Fruit fly (Drosophila melanogaster) whole organism, wandering third instar larva: ENCODE results near the gene CG6966.
A peak's percentile ranks its signal among the peaks of the same experiment; 100 is the strongest.

Experiments used
- Abd-B ChIP-seq: fragments of >200 bp; optimal IDR thresholded peaks from 2 replicates; lab custom pipeline; 2017; ENCODE audit warnings: missing biosample characterization, missing genetic modification characterization
- CG32264 ChIP-seq: fragments of 200-800 bp; sonication (Bioruptor generic); optimal IDR thresholded peaks from 2 replicates; lab custom pipeline; 2016; ENCODE audit warnings: missing biosample characterization, missing genetic modification characterization
- CG9705 ChIP-seq: fragments of 200-800 bp; sonication (Bioruptor generic); optimal IDR thresholded peaks from 2 replicates; lab custom pipeline; 2018; ENCODE audit warnings: missing biosample characterization, mild to moderate bottlenecking, missing genetic modification characterization
- CrebA ChIP-seq: fragments of 200-800 bp; sonication (Bioruptor generic); optimal IDR thresholded peaks from 2 replicates; lab custom pipeline; 2016; ENCODE audit warnings: missing biosample characterization, mild to moderate bottlenecking, missing genetic modification characterization, borderline replicate concordance
- Dfd ChIP-seq: fragments of >200 bp; optimal IDR thresholded peaks from 2 replicates; lab custom pipeline; 2017; ENCODE audit warnings: missing biosample characterization, missing genetic modification characterization
- Dif ChIP-seq: fragments of 200-275, 200-300 bp; sonication (Bioruptor generic); optimal IDR thresholded peaks from 2 replicates; lab custom pipeline; 2018; ENCODE audit warnings: missing biosample characterization, missing genetic modification characterization; ENCODE audit not compliant: partially characterized antibody
- GATAd ChIP-seq: sonication (Bioruptor generic); optimal IDR thresholded peaks from 2 replicates; lab custom pipeline; 2016; ENCODE audit warnings: missing biosample characterization, missing genetic modification characterization
- HLH106 ChIP-seq: fragments of 200-800 bp; optimal IDR thresholded peaks from 3 replicates; lab custom pipeline; 2019; ENCODE audit warnings: missing biosample characterization, mild to moderate bottlenecking, missing genetic modification characterization, moderate library complexity
- Hnf4 ChIP-seq: fragments of 200-800 bp; sonication (Bioruptor generic); optimal IDR thresholded peaks from 2 replicates; lab custom pipeline; 2016; ENCODE audit warnings: missing biosample characterization, mild to moderate bottlenecking, missing genetic modification characterization
- Hr78 ChIP-seq: fragments of >200 bp; optimal IDR thresholded peaks from 2 replicates; lab custom pipeline; 2017; ENCODE audit warnings: missing biosample characterization, missing genetic modification characterization
- Hr83 ChIP-seq: fragments of 200-300 bp; sonication (Bioruptor generic); optimal IDR thresholded peaks from 2 replicates; lab custom pipeline; 2016; ENCODE audit warnings: missing biosample characterization, mild to moderate bottlenecking, missing genetic modification characterization, moderate library complexity; ENCODE audit not compliant: poor library complexity, severe bottlenecking
- Jra ChIP-seq: sonication (Bioruptor generic); optimal IDR thresholded peaks from 2 replicates; lab custom pipeline; 2016; ENCODE audit warnings: missing biosample characterization, missing genetic modification characterization
- Mio ChIP-seq: sonication (Bioruptor generic); optimal IDR thresholded peaks from 2 replicates; lab custom pipeline; 2016; ENCODE audit warnings: missing biosample characterization, missing genetic modification characterization
- Myc ChIP-seq: fragments of >200 bp; optimal IDR thresholded peaks from 2 replicates; lab custom pipeline; 2017
- N ChIP-seq: fragments of >200 bp; optimal IDR thresholded peaks from 2 replicates; lab custom pipeline; 2018; ENCODE audit warnings: missing biosample characterization, missing external identifiers, missing genetic modification characterization
- OdsH ChIP-seq: fragments of 200-800 bp; sonication (Bioruptor generic); optimal IDR thresholded peaks from 2 replicates; lab custom pipeline; 2016; ENCODE audit warnings: missing biosample characterization, mild to moderate bottlenecking, missing genetic modification characterization
- Rel ChIP-seq, 2 experiments: fragments of 200-800 bp; sonication (Bioruptor generic) in 1 of 2; optimal IDR thresholded peaks; 2 replicates in 1 of 2; 3 replicates in 1 of 2; lab custom pipeline; 2016 to 2019; ENCODE audit warnings: mild to moderate bottlenecking in 2 of 2, missing biosample characterization in 2 of 2, missing genetic modification characterization in 2 of 2, moderate library complexity in 1 of 2
- Sp1 ChIP-seq: fragments of 200-800 bp; sonication (Bioruptor generic); optimal IDR thresholded peaks from 3 replicates; lab custom pipeline; 2019; ENCODE audit warnings: missing biosample characterization, mild to moderate bottlenecking, missing genetic modification characterization, moderate library complexity
- Vsx2 ChIP-seq: fragments of 200-300, 225-300 bp; sonication (Bioruptor generic); optimal IDR thresholded peaks from 2 replicates; lab custom pipeline; 2018; ENCODE audit warnings: missing biosample characterization, missing genetic modification characterization; ENCODE audit not compliant: partially characterized antibody
- br ChIP-seq: fragments of 200-800 bp; sonication (Bioruptor generic); optimal IDR thresholded peaks from 2 replicates; lab custom pipeline; 2016; ENCODE audit warnings: missing biosample characterization, missing genetic modification characterization
- brk ChIP-seq: fragments of 200-800 bp; sonication (Bioruptor generic); optimal IDR thresholded peaks from 2 replicates; lab custom pipeline; 2016; ENCODE audit warnings: missing biosample characterization, mild to moderate bottlenecking, missing genetic modification characterization
- dl ChIP-seq, 2 experiments: fragments of 175-275, 200-275 bp in 1 of 2; fragments of 200-275 bp in 1 of 2; sonication (Bioruptor generic); optimal IDR thresholded peaks; lab custom pipeline; 2018; ENCODE audit warnings: mild to moderate bottlenecking in 2 of 2, missing biosample characterization in 2 of 2, missing genetic modification characterization in 2 of 2, moderate library complexity in 2 of 2; ENCODE audit not compliant: partially characterized antibody in 2 of 2, insufficient read depth in 1 of 2
- dmrt93B ChIP-seq: fragments of 200-800 bp; sonication (Bioruptor generic); optimal IDR thresholded peaks from 2 replicates; lab custom pipeline; 2018; ENCODE audit warnings: missing biosample characterization, mild to moderate bottlenecking, missing genetic modification characterization
- dsf ChIP-seq: sonication (Bioruptor generic); optimal IDR thresholded peaks from 2 replicates; lab custom pipeline; 2016; ENCODE audit warnings: missing biosample characterization, missing genetic modification characterization, borderline replicate concordance
- ey ChIP-seq: fragments of 200-800 bp; sonication (Bioruptor generic); optimal IDR thresholded peaks from 2 replicates; lab custom pipeline; 2016; ENCODE audit warnings: missing biosample characterization, missing genetic modification characterization
- foxo ChIP-seq, 2 experiments: fragments of 200-800 bp; sonication (Bioruptor generic); optimal IDR thresholded peaks; 2 replicates in 1 of 2; 3 replicates in 1 of 2; lab custom pipeline; 2016 to 2017; ENCODE audit warnings: missing biosample characterization in 2 of 2, missing genetic modification characterization in 2 of 2
- fru ChIP-seq: fragments of 200-800 bp; sonication (Bioruptor generic); optimal IDR thresholded peaks from 3 replicates; lab custom pipeline; 2016; ENCODE audit warnings: missing biosample characterization, mild to moderate bottlenecking, missing genetic modification characterization
- h ChIP-seq: fragments of 200-800 bp; sonication (Bioruptor generic); optimal IDR thresholded peaks from 3 replicates; lab custom pipeline; 2016; ENCODE audit warnings: missing biosample characterization, mild to moderate bottlenecking, missing genetic modification characterization
- jim ChIP-seq: fragments of 175-275, 200-325 bp; sonication (Bioruptor generic); optimal IDR thresholded peaks from 2 replicates; lab custom pipeline; 2016; ENCODE audit warnings: missing biosample characterization, mild to moderate bottlenecking, missing genetic modification characterization
- lola ChIP-seq: fragments of >200 bp; optimal IDR thresholded peaks from 2 replicates; lab custom pipeline; 2017; ENCODE audit warnings: missing biosample characterization, missing genetic modification characterization
- pan ChIP-seq: fragments of >200 bp; optimal IDR thresholded peaks from 2 replicates; lab custom pipeline; 2017
- psq ChIP-seq: fragments of 200-800 bp; sonication (Bioruptor generic); optimal IDR thresholded peaks from 3 replicates; lab custom pipeline; 2017; ENCODE audit warnings: missing biosample characterization, mild to moderate bottlenecking, missing genetic modification characterization, moderate library complexity
- rgr ChIP-seq: fragments of 200-800 bp; sonication (Bioruptor generic); optimal IDR thresholded peaks from 3 replicates; lab custom pipeline; 2016; ENCODE audit warnings: missing biosample characterization, mild to moderate bottlenecking, missing genetic modification characterization
- sage ChIP-seq: fragments of 200-800 bp; sonication (Bioruptor generic); optimal IDR thresholded peaks from 2 replicates; lab custom pipeline; 2016; ENCODE audit warnings: missing biosample characterization, mild to moderate bottlenecking, missing genetic modification characterization
- sv ChIP-seq: fragments of 200-800 bp; sonication (Bioruptor generic); optimal IDR thresholded peaks from 3 replicates; lab custom pipeline; 2016; ENCODE audit warnings: missing biosample characterization, missing genetic modification characterization
- tai ChIP-seq: sonication (Bioruptor generic); optimal IDR thresholded peaks from 2 replicates; lab custom pipeline; 2016; ENCODE audit warnings: missing biosample characterization, missing genetic modification characterization
- usp ChIP-seq: fragments of >200 bp; optimal IDR thresholded peaks from 2 replicates; lab custom pipeline; 2017; ENCODE audit warnings: missing biosample characterization, missing genetic modification characterization
- woc ChIP-seq: sonication (Bioruptor generic); optimal IDR thresholded peaks from 2 replicates; lab custom pipeline; 2016; ENCODE audit warnings: missing biosample characterization, mild to moderate bottlenecking, missing genetic modification characterization

CG6966 gene

DNA sequence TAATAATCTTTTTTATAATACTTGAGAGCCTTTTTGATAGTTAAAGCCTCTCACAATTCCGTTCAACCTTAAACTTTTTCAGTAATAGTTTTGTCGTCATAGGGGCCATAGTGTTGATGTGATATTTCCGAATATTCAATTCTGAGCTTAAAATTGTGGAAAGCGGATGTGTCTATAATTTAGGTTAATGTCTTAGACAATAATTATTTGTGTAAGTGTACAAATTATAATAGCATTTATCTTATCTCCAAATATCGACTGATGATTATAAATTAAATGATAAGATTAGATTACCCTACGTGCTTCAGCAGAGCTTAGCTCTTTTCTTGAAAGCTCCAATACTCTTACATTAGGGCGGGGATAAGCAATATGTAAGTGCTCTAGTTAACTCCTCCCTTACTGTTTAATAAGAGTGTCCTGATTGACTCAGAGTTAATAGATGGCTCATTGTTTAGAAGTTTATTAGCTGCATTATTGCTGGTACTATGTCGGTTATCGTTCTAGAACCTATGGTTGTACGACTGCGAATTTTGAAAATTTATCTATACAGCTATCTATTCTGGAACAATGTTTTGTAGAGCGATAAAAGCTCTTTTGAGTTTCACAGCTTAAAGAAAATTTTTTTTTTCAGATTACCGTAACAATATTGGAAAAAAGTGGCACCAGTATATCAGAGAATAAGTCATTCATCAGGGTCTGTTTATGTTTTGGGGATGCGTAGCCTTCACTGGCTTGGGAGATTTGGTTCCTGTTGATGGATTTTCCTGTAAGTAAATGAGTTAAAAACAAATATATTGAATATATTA is 43.8 kb upstream of the CG6966 start:
- TF ChIP-seq pan (lab: Kevin White, UChicago) (no peak), Jra (GFP tag; lab: Kevin White, UChicago) (no peak), Abd-B (GFP tag; lab: Kevin White, UChicago) (no peak), usp (GFP tag; lab: Kevin White, UChicago) (no peak), dsf (no peak), Dfd (GFP tag; lab: Kevin White, UChicago) (no peak), foxo (GFP tag; optimal IDR thresholded peaks at IDR 0.05; lab: Kevin White, UChicago) (peak in 1 of 2 experiments; percentile 31), woc (GFP tag; lab: Kevin White, UChicago) (no peak), dl (GFP tag; optimal IDR thresholded peaks at IDR 0.05; lab: Kevin White, UChicago; ENCODE audit: insufficient read depth in 1 of 2, partially characterized antibody in 2 of 2) (no peak), Mio (GFP tag; lab: Kevin White, UChicago) (no peak), sv (GFP tag; lab: Kevin White, UChicago) (peak; percentile 24), br (no peak), Myc (lab: Kevin White, UChicago) (no peak), Rel (GFP tag; optimal IDR thresholded peaks at IDR 0.05; lab: Kevin White, UChicago) (no peak), Rel (tag; optimal IDR thresholded peaks at IDR 0.05; lab: Kevin White, UChicago) (no peak), jim (no peak), h (no peak), fru (GFP tag; lab: Kevin White, UChicago) (peak; percentile 46), tai (GFP tag; lab: Kevin White, UChicago) (no peak), sage (GFP tag; lab: Kevin White, UChicago) (no peak), dmrt93B (GFP tag; lab: Kevin White, UChicago) (no peak), GATAd (no peak), lola (no peak), Sp1 (GFP tag; lab: Kevin White, UChicago) (peak; percentile 62), OdsH (peak; percentile 37), Hnf4 (GFP tag; lab: Kevin White, UChicago) (no peak), brk (GFP tag; lab: Kevin White, UChicago) (no peak), Dif (GFP tag; lab: Kevin White, UChicago) (no peak), HLH106 (tag; lab: Kevin White, UChicago) (peak; percentile 16), Hr83 (no peak), rgr (GFP tag; lab: Kevin White, UChicago) (peak; percentile 34), CG9705 (no peak), psq (GFP tag; lab: Kevin White, UChicago) (peak; percentile 15), ey (peak; percentile 51), N (GFP tag; lab: Kevin White, UChicago) (no peak), Hr78 (GFP tag; lab: Kevin White, UChicago) (no peak), Vsx2 (GFP tag; lab: Kevin White, UChicago) (peak; percentile 2), CG32264 (no peak), CrebA (GFP tag; lab: Kevin White, UChicago) (no peak)

DNA sequence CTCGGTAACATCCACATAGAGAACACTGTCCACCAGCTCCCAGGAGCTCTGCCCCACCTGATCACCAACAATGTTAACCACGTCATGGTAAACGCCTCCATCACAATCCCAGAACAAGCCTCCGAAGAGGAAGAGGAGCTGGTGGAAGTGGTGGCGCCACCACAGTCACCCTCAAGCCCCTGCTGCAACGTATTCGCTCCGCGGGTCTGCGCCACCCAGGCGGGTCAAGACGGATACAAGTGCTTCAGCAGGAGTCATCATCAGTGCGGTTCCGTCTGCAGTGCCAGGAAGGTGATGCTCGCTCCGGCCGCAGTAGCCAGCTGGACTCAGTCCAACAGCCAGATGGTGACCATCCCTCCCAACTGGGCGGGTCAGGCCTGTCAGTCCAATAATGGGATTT is 42.8 kb upstream of the CG6966 start:
- TF ChIP-seq Rel (GFP tag; optimal IDR thresholded peaks at IDR 0.05; lab: Kevin White, UChicago) (no peak), Rel (tag; optimal IDR thresholded peaks at IDR 0.05; lab: Kevin White, UChicago) (no peak), brk (GFP tag; lab: Kevin White, UChicago) (no peak), Dfd (GFP tag; lab: Kevin White, UChicago) (no peak), CrebA (GFP tag; lab: Kevin White, UChicago) (no peak), Hnf4 (GFP tag; lab: Kevin White, UChicago) (no peak), sv (GFP tag; lab: Kevin White, UChicago) (no peak)
